Worm (Caenorhabditis elegans) whole organism, L2 larva: Measurements from ENCODE around the gene nhr-107.

Experiments used
- F13H6.1 ChIP-seq: sonication (generic microtip); optimal IDR thresholded peaks from 2 replicates; lab custom pipeline; 2016; ENCODE audit warnings: missing genetic modification characterization, missing compliant biosample characterization
- Y55F3AM.14 ChIP-seq: fragments of 200-800 bp; sonication (Bioruptor generic); optimal IDR thresholded peaks from 2 replicates; lab custom pipeline; 2018; ENCODE audit warnings: mild to moderate bottlenecking, missing genetic modification characterization, missing compliant biosample characterization
- aly-2 ChIP-seq: fragments of 150-350 bp; optimal IDR thresholded peaks from 2 replicates; lab custom pipeline; 2014; ENCODE audit warnings: missing biosample characterization, missing genetic modification characterization
- blmp-1 ChIP-seq: sonication (generic microtip); optimal IDR thresholded peaks from 2 replicates; lab custom pipeline; 2017; ENCODE audit warnings: missing genetic modification characterization, mild to moderate bottlenecking, missing compliant biosample characterization, antibody characterized with exemption, moderate library complexity; ENCODE audit not compliant: insufficient read depth
- ceh-16 ChIP-seq: fragments of 150-350 bp; optimal IDR thresholded peaks from 2 replicates; lab custom pipeline; 2014; ENCODE audit warnings: missing biosample characterization, missing genetic modification characterization
- ceh-82 ChIP-seq: fragments of 150-350 bp; optimal IDR thresholded peaks from 2 replicates; lab custom pipeline; 2014; ENCODE audit warnings: missing biosample characterization, missing genetic modification characterization
- crh-2 ChIP-seq: sonication (generic microtip); optimal IDR thresholded peaks from 2 replicates; lab custom pipeline; 2017; ENCODE audit warnings: missing biosample characterization, missing genetic modification characterization
- dmd-4 ChIP-seq: sonication (generic microtip); optimal IDR thresholded peaks from 2 replicates; lab custom pipeline; 2017; ENCODE audit warnings: missing biosample characterization, missing genetic modification characterization
- egl-27 ChIP-seq: sonication (generic microtip); optimal IDR thresholded peaks from 3 replicates; lab custom pipeline; 2017; ENCODE audit warnings: missing biosample characterization, missing genetic modification reagents, missing genetic modification characterization
- elt-3 ChIP-seq: sonication (generic microtip); optimal IDR thresholded peaks from 2 replicates; lab custom pipeline; 2017; ENCODE audit warnings: missing biosample characterization, missing genetic modification characterization
- fos-1 ChIP-seq: fragments of 150-350 bp; optimal IDR thresholded peaks from 2 replicates; lab custom pipeline; 2014; ENCODE audit warnings: missing biosample characterization, missing genetic modification characterization
- lin-11 ChIP-seq: fragments of 150-350 bp; sonication (generic microtip); optimal IDR thresholded peaks from 2 replicates; lab custom pipeline; 2014; ENCODE audit warnings: missing biosample characterization, missing genetic modification characterization, inconsistent platforms, mixed read lengths
- lin-13 ChIP-seq: fragments of 150-350 bp; optimal IDR thresholded peaks from 2 replicates; lab custom pipeline; 2014; ENCODE audit warnings: missing biosample characterization, missing genetic modification reagents, missing genetic modification characterization
- lsy-2 ChIP-seq, 2 experiments: fragments of 150-350 bp in 1 of 2; sonication (generic microtip) in 1 of 2; optimal IDR thresholded peaks; 2 replicates each; lab custom pipeline; 2014 to 2017; ENCODE audit warnings: missing biosample characterization in 2 of 2, missing genetic modification characterization in 2 of 2
- mbf-1 ChIP-seq: sonication (generic microtip); optimal IDR thresholded peaks from 2 replicates; lab custom pipeline; 2017; ENCODE audit warnings: missing biosample characterization, missing genetic modification characterization
- mdl-1 ChIP-seq, 2 experiments: fragments of 150-350 bp in 1 of 2; sonication (generic microtip) in 1 of 2; optimal IDR thresholded peaks; 2 replicates each; lab custom pipeline; 2017; ENCODE audit warnings: missing biosample characterization in 2 of 2, missing genetic modification characterization in 2 of 2
- nhr-11 ChIP-seq: fragments of 150-350 bp; optimal IDR thresholded peaks from 2 replicates; lab custom pipeline; 2014; ENCODE audit warnings: missing biosample characterization, missing genetic modification characterization
- nhr-129 ChIP-seq: fragments of 150-350 bp; optimal IDR thresholded peaks from 2 replicates; lab custom pipeline; 2014; ENCODE audit warnings: missing biosample characterization, missing genetic modification characterization
- nhr-21 ChIP-seq: fragments of 150-350 bp; optimal IDR thresholded peaks from 2 replicates; lab custom pipeline; 2014; ENCODE audit warnings: missing biosample characterization, missing genetic modification characterization
- nhr-23 ChIP-seq: fragments of 150-350 bp; optimal IDR thresholded peaks from 2 replicates; lab custom pipeline; 2014; ENCODE audit warnings: missing biosample characterization, missing genetic modification reagents, missing genetic modification characterization
- nhr-6 ChIP-seq: fragments of 150-350 bp; optimal IDR thresholded peaks from 2 replicates; lab custom pipeline; 2014; ENCODE audit warnings: missing biosample characterization, missing genetic modification characterization
- nhr-77 ChIP-seq: fragments of 150-350 bp; optimal IDR thresholded peaks from 2 replicates; lab custom pipeline; 2014; ENCODE audit warnings: missing biosample characterization, missing genetic modification characterization
- sem-4 ChIP-seq: fragments of 150-350 bp; optimal IDR thresholded peaks from 2 replicates; lab custom pipeline; 2014; ENCODE audit warnings: missing biosample characterization, missing genetic modification reagents, missing genetic modification characterization
- sma-3 ChIP-seq: sonication (generic microtip); optimal IDR thresholded peaks from 2 replicates; lab custom pipeline; 2016; ENCODE audit warnings: missing genetic modification reagents, missing genetic modification characterization, missing compliant biosample characterization
- sma-9 ChIP-seq, 2 experiments: fragments of 150-350 bp in 1 of 2; sonication (generic microtip) in 1 of 2; optimal IDR thresholded peaks; 2 replicates each; lab custom pipeline; 2014 to 2016; ENCODE audit warnings: missing genetic modification characterization in 2 of 2, mild to moderate bottlenecking in 1 of 2, missing biosample characterization in 1 of 2, missing compliant biosample characterization in 1 of 2, missing genetic modification reagents in 1 of 2, moderate library complexity in 1 of 2
- snpc-4 ChIP-seq: fragments of 150-350 bp; optimal IDR thresholded peaks from 2 replicates; lab custom pipeline; 2014; ENCODE audit warnings: missing biosample characterization, missing genetic modification characterization
- unc-55 ChIP-seq: fragments of 150-350 bp; sonication (generic microtip); optimal IDR thresholded peaks from 3 replicates; lab custom pipeline; 2014; ENCODE audit warnings: missing biosample characterization, missing genetic modification reagents, missing genetic modification characterization
- unc-62 ChIP-seq: fragments of 150-350 bp; optimal IDR thresholded peaks from 2 replicates; lab custom pipeline; 2014; ENCODE audit warnings: missing biosample characterization, missing genetic modification reagents, missing genetic modification characterization
- zag-1 ChIP-seq: fragments of 150-350 bp; optimal IDR thresholded peaks from 2 replicates; lab custom pipeline; 2014; ENCODE audit warnings: missing biosample characterization, missing genetic modification characterization
- ztf-1 ChIP-seq: fragments of 200-800 bp; sonication (Bioruptor generic); conservative IDR thresholded peaks from 2 replicates; pipeline ENCODE4 v1.3.6; 2022; ENCODE audit warnings: missing genetic modification characterization, missing compliant biosample characterization
- ztf-11 ChIP-seq: sonication (generic microtip); optimal IDR thresholded peaks from 2 replicates; lab custom pipeline; 2017; ENCODE audit warnings: missing biosample characterization, missing genetic modification characterization
- ztf-4 ChIP-seq: fragments of 150-350 bp; optimal IDR thresholded peaks from 2 replicates; lab custom pipeline; 2014; ENCODE audit warnings: missing biosample characterization, missing genetic modification characterization

nhr-107 gene

ce11 chrV:6997041-6997552 lies at the start of gene nhr-107:
nhr-107 (minus strand) TSS chrV:6997091.
- TF ChIP-seq fos-1 (tag; lab: Kevin White, UChicago) (peak; percentile 13), ceh-16 (tag; lab: Kevin White, UChicago) (no peak), sma-9 (GFP tag; optimal IDR thresholded peaks at IDR 0.05; lab: Kevin White, UChicago) (peak; percentile 27), sma-9 (tag; optimal IDR thresholded peaks at IDR 0.05; lab: Kevin White, UChicago) (no peak)
- TF ChIP-seq, all 48 proteins: peak for 2

- TF ChIP-seq sem-4 (tag; lab: Kevin White, UChicago) = no peak
- TF ChIP-seq ceh-82 (tag; lab: Kevin White, UChicago) = no peak
- TF ChIP-seq snpc-4 = no peak
These were observed 49.1 kb upstream of the nhr-107 start, which contains the start of gene F20A1.2 for ce11 chrV:7046005-7046404. F20A1.2 (plus strand) TSS chrV:7046305.

ce11 chrV:7036475-7036874 lies 39.6 kb upstream of the nhr-107 start, which contains the start of gene twk-11:
twk-11 (minus strand) TSS chrV:7036575.
- TF ChIP-seq nhr-21 (tag; lab: Kevin White, UChicago) (no peak), ztf-4 (tag; lab: Kevin White, UChicago) (no peak), lin-13 (no peak), zag-1 (no peak), F13H6.1 (no peak), aly-2 (tag; lab: Kevin White, UChicago) (no peak), ztf-11 (tag; lab: Kevin White, UChicago) (no peak), blmp-1 (no peak), elt-3 (tag; lab: Kevin White, UChicago) (no peak), nhr-23 (no peak), egl-27 (tag; lab: Kevin White, UChicago) (no peak)

ce11 chrV:7027055-7027454 lies 30.2 kb upstream of the nhr-107 start, which contains the start of gene F20A1.6:
F20A1.6 (minus strand) TSS chrV:7027155.
- TF ChIP-seq F13H6.1 = no peak
- TF ChIP-seq ztf-1 (GFP tag; lab: Robert Waterston, UW) = no peak
- TF ChIP-seq lin-11 (tag; lab: Kevin White, UChicago) = no peak
- TF ChIP-seq sma-3 = no peak
- no peak for TF ChIP-seq mbf-1
- no peak for TF ChIP-seq Y55F3AM.14 (GFP tag; lab: Kevin White, UChicago)
- TF ChIP-seq nhr-11 (tag; lab: Kevin White, UChicago) = no peak
- TF ChIP-seq, all 48 proteins: peak for 0

- TF ChIP-seq sma-3 (no peak), unc-62 (GFP tag; lab: Kevin White, UChicago) (no peak), ztf-4 (tag; lab: Kevin White, UChicago) (no peak), crh-2 (tag; lab: Kevin White, UChicago) (no peak), nhr-129 (tag; lab: Kevin White, UChicago) (no peak), sem-4 (tag; lab: Kevin White, UChicago) (no peak), nhr-77 (no peak), sma-9 (GFP tag; optimal IDR thresholded peaks at IDR 0.05; lab: Kevin White, UChicago) (no peak), sma-9 (tag; optimal IDR thresholded peaks at IDR 0.05; lab: Kevin White, UChicago) (no peak), lsy-2 (tag; optimal IDR thresholded peaks at IDR 0.05; lab: Kevin White, UChicago) (no peak), nhr-6 (tag; lab: Kevin White, UChicago) (no peak), unc-55 (GFP tag; lab: Kevin White, UChicago) (no peak), snpc-4 (no peak), dmd-4 (tag; lab: Kevin White, UChicago) (no peak)
These were observed 26.1 kb upstream of the nhr-107 start for ce11 chrV:7022981-7023380.

- TF ChIP-seq nhr-23 (no peak), mdl-1 (tag; optimal IDR thresholded peaks at IDR 0.05; lab: Kevin White, UChicago) (no peak), ztf-4 (tag; lab: Kevin White, UChicago) (no peak), fos-1 (tag; lab: Kevin White, UChicago) (no peak), lin-13 (no peak), unc-55 (GFP tag; lab: Kevin White, UChicago) (no peak), lsy-2 (tag; optimal IDR thresholded peaks at IDR 0.05; lab: Kevin White, UChicago) (no peak), lin-11 (tag; lab: Kevin White, UChicago) (no peak)
These were observed 24.9 kb upstream of the nhr-107 start, which contains the start of gene F20A1.4 for ce11 chrV:7021772-7022171. F20A1.4 (minus strand) TSS chrV:7021872.
